Worm (Caenorhabditis elegans) whole organism, midembryonic: ENCODE data around the gene col-115.

ENCODE experiments used
- T22C8.4 ChIP-seq: fragments of 200-800 bp; sonication (Bioruptor generic); IDR thresholded peaks from 2 replicates; pipeline ENCODE4 v1.3.6; 2022; ENCODE audit warnings: missing genetic modification characterization, missing compliant biosample characterization
- cog-1 ChIP-seq: sonication (generic microtip); optimal IDR thresholded peaks from 2 replicates; lab custom pipeline; 2016; ENCODE audit warnings: missing genetic modification characterization, missing compliant biosample characterization
- flt-1 ChIP-seq: fragments of 200-800 bp; sonication (Bioruptor generic); IDR thresholded peaks from 2 replicates; pipeline ENCODE4 v1.3.6; 2022; ENCODE audit warnings: missing genetic modification characterization, missing compliant biosample characterization
- klf-2 ChIP-seq: fragments of 200-800 bp; sonication (Bioruptor generic); conservative IDR thresholded peaks from 2 replicates; pipeline ENCODE4 v1.3.6; 2022; ENCODE audit warnings: missing genetic modification reagents, missing genetic modification characterization, missing compliant biosample characterization
- ref-1 ChIP-seq: fragments of 200-800 bp; sonication (Bioruptor generic); conservative IDR thresholded peaks from 2 replicates; pipeline ENCODE4 v1.3.6; 2022; ENCODE audit warnings: missing genetic modification reagents, missing genetic modification characterization, missing compliant biosample characterization
- ztf-23 ChIP-seq: fragments of 200-800 bp; sonication (Bioruptor generic); IDR thresholded peaks from 2 replicates; pipeline ENCODE4 v1.3.6; 2022; ENCODE audit warnings: missing genetic modification reagents, missing genetic modification characterization, missing compliant biosample characterization
- ztf-29 ChIP-seq: fragments of 200-800 bp; sonication (Bioruptor generic); IDR thresholded peaks from 2 replicates; pipeline ENCODE4 v1.3.6; 2022; ENCODE audit warnings: missing genetic modification reagents, missing genetic modification characterization, missing compliant biosample characterization

ce11 chrIV:8010521-8010920 lies 22.0 kb downstream of the col-115 start:
- TF ChIP-seq flt-1 (GFP tag; lab: Robert Waterston, UW) (no peak), ztf-29 (GFP tag; lab: Robert Waterston, UW) (no peak), cog-1 (no peak), T22C8.4 (no peak), ztf-23 (GFP tag; lab: Robert Waterston, UW) (no peak), klf-2 (GFP tag; lab: Robert Waterston, UW) (no peak), ref-1 (GFP tag; lab: Robert Waterston, UW) (no peak)
